Fruit fly (Drosophila melanogaster): Measurements from ENCODE around the gene CG10996.

Gene CG10996

DNA sequence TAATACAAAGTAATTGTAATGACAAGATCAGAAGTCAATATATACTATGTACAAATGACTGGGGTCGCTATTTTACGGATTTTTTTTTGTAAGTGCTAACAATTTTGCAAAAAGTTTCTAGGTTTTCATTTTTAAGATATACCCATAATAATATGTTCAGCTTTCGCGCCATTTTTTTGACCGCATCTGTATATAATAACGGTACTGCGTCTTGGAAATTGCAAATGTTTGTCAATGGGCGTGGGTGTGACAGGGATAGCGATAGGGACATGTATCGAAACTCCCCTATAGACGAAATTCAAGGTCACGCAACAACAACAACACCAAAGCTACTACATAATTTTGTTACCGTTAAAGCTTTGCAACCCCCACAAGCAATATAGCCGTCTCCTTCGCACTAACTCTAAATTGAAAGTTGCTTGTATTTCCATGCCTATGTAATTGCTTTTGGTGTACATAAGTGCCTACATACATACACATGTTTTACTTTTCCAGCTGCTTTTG is 44.8 kb downstream of the CG10996 start:
- TF ChIP-seq noc (tag; optimal IDR thresholded peaks at IDR 0.05), result no peak

DNA sequence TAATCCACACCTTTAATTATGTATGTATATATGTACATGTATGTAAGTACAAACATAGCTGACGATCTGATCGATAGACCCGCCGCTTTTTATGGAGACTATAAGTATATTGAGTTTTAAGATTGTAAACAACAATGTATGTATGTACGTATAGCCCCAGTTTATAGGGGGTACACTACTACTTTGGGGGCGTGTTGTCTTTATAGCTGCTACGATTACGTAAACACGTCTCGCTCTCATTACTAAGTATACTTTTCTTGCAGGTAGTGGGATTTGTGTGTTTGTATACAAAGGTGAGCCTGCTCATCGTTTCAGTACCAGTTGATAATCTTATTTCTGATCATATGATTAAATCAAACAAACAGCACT is 47.6 kb downstream of the CG10996 start:
- TF ChIP-seq noc (tag; optimal IDR thresholded peaks at IDR 0.05), result no peak

DNA sequence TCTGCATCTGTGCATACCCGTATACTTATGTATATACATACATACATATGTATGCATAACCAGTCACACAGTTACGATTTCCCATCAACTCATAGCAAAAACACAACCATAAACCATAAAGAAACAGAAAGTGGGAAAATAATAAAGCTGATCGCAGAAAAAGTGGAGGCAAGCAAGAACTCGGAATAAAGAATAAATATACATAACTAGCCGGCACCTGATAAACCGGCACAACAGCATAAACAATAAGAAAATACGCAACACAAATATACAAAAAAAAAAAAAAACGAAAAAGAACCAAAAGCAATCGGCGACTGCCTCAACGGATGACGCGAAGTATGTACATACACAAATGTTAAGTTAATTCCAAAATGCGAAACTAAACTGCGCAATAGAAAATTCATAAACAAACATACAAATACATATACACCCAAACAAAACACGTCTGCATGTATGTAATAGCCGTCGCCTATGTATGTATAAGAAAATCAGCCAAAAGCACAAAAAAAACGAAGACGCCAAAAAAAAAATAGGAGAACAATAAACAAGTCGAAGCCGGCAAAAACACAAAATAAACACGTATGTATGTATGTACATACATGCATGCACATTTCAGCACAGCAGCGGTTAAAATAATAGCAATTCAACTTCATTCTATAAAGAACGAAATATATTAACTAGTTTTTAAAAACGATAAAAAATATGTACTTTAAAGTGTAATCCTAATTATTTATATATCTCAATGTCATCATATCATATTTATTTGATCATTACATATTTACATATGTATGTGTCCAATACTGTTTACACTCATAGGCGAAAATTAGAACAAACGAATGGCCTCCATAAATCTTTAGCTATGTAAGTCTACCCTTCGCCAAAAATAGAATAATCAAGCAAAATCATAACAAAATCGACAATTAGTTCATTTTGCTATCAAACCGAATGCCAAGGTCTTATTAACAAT is 48.2 kb downstream of the CG10996 start:
- TF ChIP-seq noc (tag; optimal IDR thresholded peaks at IDR 0.05), result peak; percentile 82

DNA sequence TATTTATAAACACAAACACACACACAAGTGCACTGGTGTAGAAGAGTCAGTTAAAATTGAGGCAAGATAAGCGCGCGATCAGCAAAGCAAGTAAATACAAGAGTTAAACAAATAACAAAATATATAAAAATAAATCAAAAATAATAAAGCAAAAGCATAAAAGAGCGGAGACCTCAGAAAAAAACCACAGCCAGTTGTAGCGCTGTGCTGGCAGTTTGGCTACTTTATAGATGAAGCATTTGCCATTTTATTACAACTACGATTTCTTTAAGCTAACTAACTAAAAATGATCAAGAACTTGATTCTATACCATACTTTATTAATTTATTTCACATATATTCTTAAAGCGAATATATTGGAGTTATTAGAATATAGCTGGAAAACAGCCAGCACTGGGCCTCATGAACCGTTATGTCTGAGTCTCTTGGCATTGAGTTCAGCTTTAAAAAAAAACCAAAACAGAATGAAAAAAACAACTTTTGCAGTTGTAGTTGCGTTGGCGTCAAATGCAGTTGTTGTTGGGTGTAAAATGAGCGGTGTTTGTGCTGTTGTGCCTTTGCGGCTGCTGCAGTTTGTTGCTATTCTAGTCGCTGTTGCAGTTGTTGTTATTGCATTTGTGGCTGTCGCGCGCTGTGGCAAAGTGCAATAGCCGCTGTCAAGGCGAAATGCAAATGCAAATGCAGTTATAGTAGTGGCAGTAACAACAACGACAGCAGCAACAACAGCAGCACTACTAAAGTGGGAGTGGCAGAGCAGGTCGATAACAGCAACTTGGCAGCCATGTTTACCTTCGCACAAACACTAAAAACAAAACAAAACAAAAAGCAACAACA is 49.6 kb downstream of the CG10996 start:
- TF ChIP-seq noc (tag; optimal IDR thresholded peaks at IDR 0.05), result no peak

DNA sequence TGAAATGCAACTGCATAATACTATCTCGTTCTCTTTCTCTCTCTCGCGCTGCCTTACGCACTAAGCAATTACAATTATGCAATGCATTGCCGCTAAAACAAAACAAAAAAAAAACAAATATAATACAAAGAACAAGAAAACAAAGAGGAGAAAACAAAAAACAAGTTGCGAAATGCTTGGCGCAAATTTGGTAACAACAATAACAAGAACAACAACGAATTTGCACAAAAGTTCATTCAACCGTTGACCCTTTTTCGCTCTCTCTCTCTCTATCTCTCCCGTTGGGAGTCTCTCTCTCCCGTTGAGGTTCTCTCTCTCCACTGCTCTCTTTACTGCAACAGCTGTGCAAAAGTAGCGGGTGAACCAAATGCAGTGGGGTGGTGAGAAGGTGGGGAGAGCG is 50.4 kb downstream of the CG10996 start:
- no peak for TF ChIP-seq noc (tag; optimal IDR thresholded peaks at IDR 0.05)

All from whole organism, larva.